Worm (Caenorhabditis elegans): ENCODE data around the gene C27F2.7.

DNA sequence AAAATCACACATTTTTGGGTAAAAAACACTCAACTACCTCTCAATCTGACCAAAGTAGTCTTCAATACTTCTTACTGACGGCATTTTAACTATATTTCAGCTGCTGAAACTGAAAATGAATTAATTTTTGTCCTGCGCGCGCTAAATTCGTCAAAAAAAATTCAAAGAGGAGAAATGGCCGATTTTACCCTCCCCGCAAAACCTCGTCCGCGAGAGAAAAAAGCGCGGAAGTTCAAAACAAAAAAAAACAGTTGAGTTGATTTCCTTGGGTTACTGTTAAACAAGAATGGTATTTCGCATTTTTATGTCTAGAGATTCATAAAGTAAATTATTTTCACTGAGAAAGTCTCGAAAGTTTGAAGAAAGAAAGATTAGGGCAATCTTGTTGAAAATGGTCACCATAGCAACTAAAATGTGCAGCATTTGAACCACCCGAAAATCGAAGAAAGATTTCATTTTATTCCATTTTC, 2.5 kb upstream of the C27F2.7 start, which contains the start of the genes C27F2.10 and wdr-60:
- TF ChIP-seq nhr-11 (tag; optimal IDR thresholded peaks at IDR 0.05) = no peak
- peak; percentile 55 for TF ChIP-seq nfya-1 (tag; optimal IDR thresholded peaks at IDR 0.05; ENCODE audit: insufficient read depth)
- TF ChIP-seq nhr-23 (tag; optimal IDR thresholded peaks at IDR 0.05) = peak; percentile 1
- no peak for TF ChIP-seq pha-4 (tag; optimal IDR thresholded peaks at IDR 0.05)
- TF ChIP-seq unc-62 (GFP tag; optimal IDR thresholded peaks at IDR 0.05) = no peak
- TF ChIP-seq daf-12 (tag; optimal IDR thresholded peaks at IDR 0.05) = no peak
- TF ChIP-seq pqm-1 (tag; optimal IDR thresholded peaks at IDR 0.05) = no peak
- TF ChIP-seq nhr-237 (tag; optimal IDR thresholded peaks at IDR 0.05) = no peak
- no peak for TF ChIP-seq tbx-2 (tag; optimal IDR thresholded peaks at IDR 0.05)
- TF ChIP-seq skn-1 (tag; optimal IDR thresholded peaks at IDR 0.05) = no peak
- no peak for TF ChIP-seq elt-1 (tag; optimal IDR thresholded peaks at IDR 0.05)
- TF ChIP-seq nhr-77 (tag; optimal IDR thresholded peaks at IDR 0.05) = no peak
- no peak for TF ChIP-seq mdl-1 (tag; optimal IDR thresholded peaks at IDR 0.05)
- TF ChIP-seq egl-5 (tag; optimal IDR thresholded peaks at IDR 0.05) = no peak
